Fruit fly (Drosophila melanogaster) whole organism, embryonic: ENCODE measurements around the gene Cpr67Fa1.

Source experiments
- Atf6 ChIP-seq: fragments of 200-800 bp; sonication (Bioruptor generic); IDR thresholded peaks from 2 replicates; pipeline ENCODE4 v1.3.6; 2022; ENCODE audit warnings: missing biosample characterization, missing genetic modification characterization
- CG10209 ChIP-seq: fragments of 200-800 bp; sonication (Bioruptor generic); optimal IDR thresholded peaks from 3 replicates; lab custom pipeline; 2017; ENCODE audit warnings: missing biosample characterization, mild to moderate bottlenecking, missing genetic modification characterization, missing genetic modification reagents
- CG11723 ChIP-seq: fragments of 200-800 bp; sonication (Bioruptor generic); optimal IDR thresholded peaks from 2 replicates; lab custom pipeline; 2017; ENCODE audit warnings: missing biosample characterization, mild to moderate bottlenecking, missing genetic modification characterization
- CG12104 ChIP-seq: fragments of 200-800 bp; sonication (Bioruptor generic); optimal IDR thresholded peaks from 3 replicates; lab custom pipeline; 2016; ENCODE audit warnings: missing biosample characterization, missing genetic modification characterization
- CG12155 ChIP-seq: fragments of 200-800 bp; sonication (Bioruptor generic); optimal IDR thresholded peaks from 3 replicates; lab custom pipeline; 2016; ENCODE audit warnings: missing biosample characterization, missing genetic modification characterization
- CG13424 ChIP-seq: fragments of 200-800 bp; sonication (Bioruptor generic); optimal IDR thresholded peaks from 2 replicates; lab custom pipeline; 2019; ENCODE audit warnings: missing biosample characterization, mild to moderate bottlenecking, missing genetic modification characterization, moderate library complexity
- CG1602 ChIP-seq: fragments of 200-800 bp; sonication (Bioruptor generic); optimal IDR thresholded peaks from 3 replicates; lab custom pipeline; 2016; ENCODE audit warnings: missing biosample characterization, missing genetic modification characterization
- CG17385 ChIP-seq: fragments of 200-800 bp; sonication (Bioruptor generic); optimal IDR thresholded peaks from 3 replicates; lab custom pipeline; 2018; ENCODE audit warnings: missing biosample characterization, mild to moderate bottlenecking, missing genetic modification characterization
- CG17802 ChIP-seq: fragments of 200-800 bp; sonication (Bioruptor generic); optimal IDR thresholded peaks from 2 replicates; lab custom pipeline; 2018; ENCODE audit warnings: missing biosample characterization, mild to moderate bottlenecking, missing genetic modification characterization, moderate library complexity
- CG31365 ChIP-seq: fragments of 200-800 bp; sonication (Bioruptor generic); optimal IDR thresholded peaks from 2 replicates; lab custom pipeline; 2018; ENCODE audit warnings: missing biosample characterization, mild to moderate bottlenecking, missing genetic modification characterization
- CG4820 ChIP-seq: fragments of 200-800 bp; sonication (Bioruptor generic); optimal IDR thresholded peaks from 3 replicates; lab custom pipeline; 2016; ENCODE audit warnings: missing biosample characterization, missing genetic modification characterization
- CG5953 ChIP-seq: fragments of 200-800 bp; sonication (Bioruptor generic); IDR thresholded peaks from 2 replicates; pipeline ENCODE4 v1.3.6; 2022; ENCODE audit warnings: missing biosample characterization, missing genetic modification characterization
- CG6689 ChIP-seq: fragments of 200-800 bp; sonication (Bioruptor generic); IDR thresholded peaks from 2 replicates; pipeline ENCODE4 v1.3.6; 2022; ENCODE audit warnings: missing biosample characterization, missing genetic modification characterization
- CG7928 ChIP-seq: fragments of 200-800 bp; sonication (Bioruptor generic); optimal IDR thresholded peaks from 2 replicates; lab custom pipeline; 2017; ENCODE audit warnings: missing biosample characterization, mild to moderate bottlenecking, missing genetic modification characterization
- CG7963 ChIP-seq: fragments of 200-800 bp; sonication (Bioruptor generic); IDR thresholded peaks from 3 replicates; pipeline ENCODE4 v1.3.6; 2022; ENCODE audit warnings: missing biosample characterization, missing genetic modification characterization; ENCODE audit not compliant: partially characterized antibody
- CG7987 ChIP-seq: fragments of 200-800 bp; sonication (Bioruptor generic); optimal IDR thresholded peaks from 2 replicates; lab custom pipeline; 2018; ENCODE audit warnings: missing biosample characterization, mild to moderate bottlenecking, missing genetic modification characterization, moderate library complexity
- CG8388 ChIP-seq: fragments of 200-800 bp; sonication (Bioruptor generic); optimal IDR thresholded peaks from 2 replicates; lab custom pipeline; 2019; ENCODE audit warnings: missing biosample characterization, mild to moderate bottlenecking, missing genetic modification characterization, moderate library complexity
- CG8924 ChIP-seq: fragments of 200-800 bp; optimal IDR thresholded peaks from 3 replicates; lab custom pipeline; 2019; ENCODE audit warnings: missing biosample characterization, mild to moderate bottlenecking, missing genetic modification characterization, moderate library complexity
- CG9932 ChIP-seq: fragments of 200-800 bp; sonication (Bioruptor generic); IDR thresholded peaks from 2 replicates; pipeline ENCODE4 v1.3.6; 2022; ENCODE audit warnings: missing biosample characterization, missing genetic modification characterization
- CoRest ChIP-seq: fragments of 200-800 bp; sonication (Bioruptor generic); optimal IDR thresholded peaks from 3 replicates; lab custom pipeline; 2018; ENCODE audit warnings: missing biosample characterization, mild to moderate bottlenecking, missing genetic modification characterization, moderate library complexity
- Dek ChIP-seq: fragments of 200-800 bp; sonication (Bioruptor generic); optimal IDR thresholded peaks from 3 replicates; lab custom pipeline; 2019; ENCODE audit warnings: missing biosample characterization, mild to moderate bottlenecking, missing genetic modification characterization, moderate library complexity
- Doc3 ChIP-seq: fragments of 200-800 bp; sonication (Bioruptor generic); IDR thresholded peaks from 3 replicates; pipeline ENCODE4 v1.3.6; 2022; ENCODE audit warnings: missing biosample characterization, missing genetic modification characterization; ENCODE audit not compliant: partially characterized antibody
- Eip74EF ChIP-seq, 2 experiments: fragments of 200-800 bp in 1 of 2; fragments of >200 bp in 1 of 2; sonication (Bioruptor generic) in 1 of 2; optimal IDR thresholded peaks; 2 replicates each; lab custom pipeline; 2017 to 2019; ENCODE audit warnings: missing biosample characterization in 2 of 2, missing genetic modification characterization in 2 of 2, mild to moderate bottlenecking in 1 of 2, moderate library complexity in 1 of 2
- Fer3 ChIP-seq: fragments of 200-800 bp; sonication (Bioruptor generic); optimal IDR thresholded peaks from 2 replicates; lab custom pipeline; 2018; ENCODE audit warnings: missing biosample characterization, mild to moderate bottlenecking, missing genetic modification characterization, moderate library complexity
- Oaz ChIP-seq: fragments of 200-800 bp; sonication (Bioruptor generic); IDR thresholded peaks from 2 replicates; pipeline ENCODE4 v1.3.6; 2022; ENCODE audit warnings: missing biosample characterization, missing genetic modification characterization
- Six4 ChIP-seq: fragments of 200-800 bp; sonication (Bioruptor generic); optimal IDR thresholded peaks from 2 replicates; lab custom pipeline; 2016; ENCODE audit warnings: missing biosample characterization, missing genetic modification characterization
- Sox102F ChIP-seq: fragments of 200-800 bp; sonication (Bioruptor generic); optimal IDR thresholded peaks from 2 replicates; lab custom pipeline; 2018; ENCODE audit warnings: missing biosample characterization, mild to moderate bottlenecking, missing genetic modification characterization, moderate library complexity
- Ssrp ChIP-seq: fragments of 200-800 bp; sonication (Bioruptor generic); optimal IDR thresholded peaks from 2 replicates; lab custom pipeline; 2018; ENCODE audit warnings: missing biosample characterization, mild to moderate bottlenecking, missing genetic modification characterization, moderate library complexity
- Trl ChIP-seq, 3 experiments: fragments of >200 bp in 2 of 3; fragments of 200-800 bp in 1 of 3; sonication (Bioruptor generic) in 1 of 3; optimal IDR thresholded peaks; 2 replicates in 1 of 3; 3 replicates in 2 of 3; lab custom pipeline; 2016 to 2017; ENCODE audit warnings: missing biosample characterization in 1 of 3, missing genetic modification characterization in 1 of 3
- Xrp1 ChIP-seq: fragments of 200-800 bp; sonication (Bioruptor generic); IDR thresholded peaks from 2 replicates; pipeline ENCODE4 v1.3.6; 2022; ENCODE audit warnings: missing biosample characterization, missing genetic modification characterization
- YL-1 ChIP-seq: fragments of 200-800 bp; sonication (Bioruptor generic); optimal IDR thresholded peaks from 3 replicates; lab custom pipeline; 2017; ENCODE audit warnings: missing biosample characterization, mild to moderate bottlenecking, missing genetic modification characterization
- bowl ChIP-seq: fragments of 200-800 bp; sonication (Bioruptor generic); IDR thresholded peaks from 2 replicates; pipeline ENCODE4 v1.3.6; 2022; ENCODE audit warnings: missing biosample characterization, missing genetic modification characterization
- chif ChIP-seq, 2 experiments: fragments of 200-800 bp; sonication (Bioruptor generic); optimal IDR thresholded peaks; 3 replicates each; lab custom pipeline; 2016; ENCODE audit warnings: missing biosample characterization in 2 of 2, missing genetic modification characterization in 2 of 2
- crp ChIP-seq, 2 experiments: fragments of 200-800 bp; sonication (Bioruptor generic); optimal IDR thresholded peaks; 2 replicates in 1 of 2; 3 replicates in 1 of 2; lab custom pipeline; 2017; ENCODE audit warnings: missing biosample characterization in 2 of 2, missing genetic modification characterization in 2 of 2, mild to moderate bottlenecking in 1 of 2, moderate library complexity in 1 of 2
- gce ChIP-seq: fragments of 200-800 bp; sonication (Bioruptor generic); IDR thresholded peaks from 3 replicates; pipeline ENCODE4 v1.3.6; 2022; ENCODE audit warnings: missing biosample characterization, missing genetic modification characterization
- jigr1 ChIP-seq: fragments of 200-800 bp; sonication (Bioruptor generic); IDR thresholded peaks from 3 replicates; pipeline ENCODE4 v1.3.6; 2022; ENCODE audit warnings: missing biosample characterization, missing genetic modification characterization
- kni ChIP-seq: fragments of 200-800 bp; sonication (Bioruptor generic); optimal IDR thresholded peaks from 3 replicates; lab custom pipeline; 2017; ENCODE audit warnings: mild to moderate bottlenecking, missing biosample characterization, missing genetic modification reagents, missing genetic modification characterization
- otp ChIP-seq: fragments of 200-800 bp; sonication (Bioruptor generic); IDR thresholded peaks from 3 replicates; pipeline ENCODE4, ENCODE4 v1.3.6; 2022; ENCODE audit warnings: missing biosample characterization, missing genetic modification characterization
- pita ChIP-seq: fragments of 200-800 bp; sonication (Bioruptor generic); optimal IDR thresholded peaks from 2 replicates; lab custom pipeline; 2017; ENCODE audit warnings: missing biosample characterization, mild to moderate bottlenecking, missing genetic modification characterization
- pros ChIP-seq: fragments of 200-800 bp; sonication (Bioruptor generic); optimal IDR thresholded peaks from 3 replicates; lab custom pipeline; 2019; ENCODE audit warnings: missing biosample characterization, mild to moderate bottlenecking, missing genetic modification characterization, moderate library complexity
- ro ChIP-seq: fragments of 200-800 bp; sonication (Bioruptor generic); IDR thresholded peaks from 2 replicates; pipeline ENCODE4 v1.3.6; 2022; ENCODE audit warnings: missing biosample characterization, missing genetic modification characterization
- salm ChIP-seq: fragments of 200-800 bp; sonication (Bioruptor generic); optimal IDR thresholded peaks from 2 replicates; lab custom pipeline; 2018; ENCODE audit warnings: missing biosample characterization, mild to moderate bottlenecking, missing genetic modification characterization
- seq ChIP-seq: fragments of 200-800 bp; sonication (Bioruptor generic); IDR thresholded peaks from 2 replicates; pipeline ENCODE4 v1.3.6; 2022; ENCODE audit warnings: missing biosample characterization, missing genetic modification characterization
- sim ChIP-seq: fragments of 200-800 bp; sonication (Bioruptor generic); IDR thresholded peaks from 2 replicates; pipeline ENCODE4 v1.3.6; 2022; ENCODE audit warnings: missing biosample characterization, missing genetic modification characterization
- sna ChIP-seq: fragments of 200-800 bp; sonication (Bioruptor generic); IDR thresholded peaks from 2 replicates; pipeline ENCODE4 v1.3.6; 2022; ENCODE audit warnings: missing biosample characterization, missing genetic modification characterization; ENCODE audit not compliant: partially characterized antibody
- stc ChIP-seq: fragments of 200-800 bp; sonication (Bioruptor generic); IDR thresholded peaks from 2 replicates; pipeline ENCODE4 v1.3.6; 2022; ENCODE audit warnings: missing biosample characterization, missing genetic modification characterization
- z ChIP-seq: fragments of 200-800 bp; sonication (Bioruptor generic); IDR thresholded peaks from 3 replicates; pipeline ENCODE4 v1.3.6; 2022; ENCODE audit warnings: missing biosample characterization, missing genetic modification characterization

The Cpr67Fa1 gene

DNA sequence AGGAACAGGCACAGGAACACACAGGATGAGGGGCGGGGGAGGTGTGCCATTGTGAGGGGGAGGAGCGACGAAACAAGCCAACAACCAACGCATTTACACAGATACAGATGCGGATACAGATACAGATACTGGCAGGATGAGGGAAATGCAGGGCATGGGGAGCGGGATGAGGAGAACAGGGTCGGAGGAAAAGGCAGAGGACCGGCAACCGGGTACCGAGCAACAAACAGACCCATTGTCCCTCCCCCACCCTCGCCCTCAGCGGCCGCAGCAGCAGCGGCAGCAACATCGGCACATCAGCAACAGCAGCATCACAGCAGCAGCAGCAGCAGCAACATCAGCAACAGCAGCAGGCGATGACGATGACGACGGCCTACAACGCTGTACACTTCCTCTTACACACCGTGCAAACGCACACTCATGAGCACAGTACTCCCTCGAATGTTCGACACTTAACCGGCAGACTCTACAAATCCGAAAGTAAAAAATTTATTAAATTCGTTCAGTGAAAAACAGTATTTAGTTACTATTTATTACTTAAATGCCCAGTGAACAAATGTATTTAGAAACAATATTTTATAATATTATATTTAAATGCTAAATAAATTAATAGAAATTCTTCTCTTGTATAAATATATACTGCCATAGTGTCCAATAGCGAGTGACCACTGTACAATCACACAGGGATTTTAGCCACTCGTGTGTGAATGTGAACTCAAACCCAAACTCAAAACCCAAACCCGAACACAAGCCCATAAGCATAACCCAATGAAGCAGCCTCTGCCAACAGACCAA lies 34.2 kb upstream of the Cpr67Fa1 start (continued):
- TF ChIP-seq CG11723 (GFP tag; lab: Kevin White, UChicago) (peak; percentile 73), CG6689 (GFP tag; lab: Robert Waterston, UW) (peak; percentile 92), CG12104 (GFP tag; lab: Kevin White, UChicago) (peak; percentile 65), CG17385 (GFP tag; lab: Kevin White, UChicago) (peak; percentile 81), sim (GFP tag; lab: Robert Waterston, UW) (peak; percentile 34; the same call in 1 of the 2 replicates), CG7928 (GFP tag; lab: Kevin White, UChicago) (peak; percentile 35), CG7987 (GFP tag; lab: Kevin White, UChicago) (peak; percentile 30), crp (GFP tag; optimal IDR thresholded peaks at IDR 0.05; lab: Kevin White, UChicago) (peak in 1 of 2 experiments; percentile 35), Oaz (GFP tag; lab: Robert Waterston, UW) (peak; percentile 40), salm (tag; lab: Kevin White, UChicago) (peak; percentile 77), CG8388 (GFP tag; lab: Kevin White, UChicago) (peak; percentile 84), CG9932 (peak; percentile 79), Xrp1 (peak; percentile 96), otp (GFP tag; lab: Robert Waterston, UW) (peak; percentile 53; the same call in 1 of the 3 replicates), Trl (optimal IDR thresholded peaks at IDR 0.05; lab: Kevin White, UChicago) (no peak), Trl (GFP tag; optimal IDR thresholded peaks at IDR 0.05; lab: Kevin White, UChicago) (no peak), CG10209 (GFP tag; lab: Kevin White, UChicago) (peak; percentile 89), CG7963 (GFP tag; lab: Robert Waterston, UW) (no peak), CG1602 (GFP tag; lab: Kevin White, UChicago) (peak; percentile 85), ro (peak; percentile 88), CoRest (tag; lab: Kevin White, UChicago) (peak; percentile 93), CG17802 (tag; lab: Kevin White, UChicago) (peak; percentile 57), Atf6 (peak; percentile 81), bowl (no peak), Sox102F (GFP tag; lab: Kevin White, UChicago) (peak; percentile 87), Ssrp (tag; lab: Kevin White, UChicago) (peak; percentile 89), chif (GFP tag; optimal IDR thresholded peaks at IDR 0.05; lab: Kevin White, UChicago) (peak in 1 of 2 experiments; percentile 20), CG13424 (peak; percentile 90), CG12155 (GFP tag; lab: Kevin White, UChicago) (peak; percentile 68), gce (peak; percentile 77; the same call in 2 of the 3 replicates), Doc3 (GFP tag; lab: Robert Waterston, UW) (no peak), seq (GFP tag; lab: Robert Waterston, UW) (peak; percentile 76), z (GFP tag; lab: Robert Waterston, UW) (peak; percentile 67), Dek (tag; lab: Kevin White, UChicago) (peak; percentile 83), CG31365 (tag; lab: Kevin White, UChicago) (no peak), YL-1 (GFP tag; lab: Kevin White, UChicago) (no peak), Eip74EF (GFP tag; optimal IDR thresholded peaks at IDR 0.05; lab: Kevin White, UChicago) (peak in 1 of 2 experiments; percentile 80), pita (no peak), jigr1 (GFP tag; lab: Robert Waterston, UW) (peak; percentile 70; the same call in 2 of the 3 replicates), CG4820 (GFP tag; lab: Kevin White, UChicago) (peak; percentile 87), CG8924 (peak; percentile 94), Six4 (GFP tag; lab: Kevin White, UChicago) (peak; percentile 80), stc (GFP tag; lab: Robert Waterston, UW) (peak; percentile 86), pros (GFP tag; lab: Kevin White, UChicago) (no peak), Fer3 (tag; lab: Kevin White, UChicago) (peak; percentile 78), kni (peak; percentile 5), sna (GFP tag; lab: Robert Waterston, UW) (no peak), CG5953 (peak; percentile 73; the same call in 1 of the 2 replicates)
